Fruit fly (Drosophila melanogaster): ENCODE data around the gene Usp47.

DNA sequence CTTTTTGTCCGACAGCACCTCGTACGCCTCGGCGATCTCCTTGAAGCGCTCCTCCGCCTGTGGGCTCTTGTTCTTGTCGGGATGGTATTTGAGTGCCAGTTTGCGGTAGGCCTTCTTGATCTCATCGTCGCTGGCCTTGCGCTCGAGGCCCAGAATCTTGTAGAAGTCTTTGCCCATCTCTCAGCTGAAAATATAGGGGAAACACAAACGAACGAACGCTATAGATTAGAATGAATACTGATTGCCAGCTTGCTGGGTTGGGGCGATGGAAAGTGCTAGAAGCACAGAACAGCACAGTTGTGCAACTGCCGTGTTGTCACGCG, 1.4 kb upstream of the Usp47 start:
- TF ChIP-seq CG7368 (GFP tag; optimal IDR thresholded peaks at IDR 0.05) = no peak
- no peak for TF ChIP-seq cyc (GFP tag; optimal IDR thresholded peaks at IDR 0.05)
- TF ChIP-seq spab (GFP tag; optimal IDR thresholded peaks at IDR 0.05) = no peak
- TF ChIP-seq CG6792 (GFP tag; optimal IDR thresholded peaks at IDR 0.05) = no peak
- TF ChIP-seq Sox102F (GFP tag; optimal IDR thresholded peaks at IDR 0.05) = no peak

All from whole organism, prepupa.